Fruit fly (Drosophila melanogaster) whole organism, embryonic: ENCODE data around the gene kat80.
A peak's percentile ranks its signal among the peaks of the same experiment; 100 is the strongest.

Experiments used
- Bdp1 ChIP-seq: fragments of 200-800 bp; sonication (Bioruptor generic); optimal IDR thresholded peaks from 3 replicates; lab custom pipeline; 2016; ENCODE audit warnings: missing biosample characterization, missing genetic modification characterization
- Bgb ChIP-seq: fragments of 200-800 bp; sonication (Bioruptor generic); IDR thresholded peaks from 2 replicates; pipeline ENCODE4 v1.3.6; 2022; ENCODE audit warnings: missing biosample characterization, missing genetic modification characterization; ENCODE audit not compliant: partially characterized antibody
- CG10321 ChIP-seq: fragments of 200-800 bp; sonication (Bioruptor generic); IDR thresholded peaks from 2 replicates; pipeline ENCODE4 v1.3.6; 2022; ENCODE audit warnings: missing biosample characterization, missing genetic modification characterization
- CG10959 ChIP-seq: fragments of 200-800 bp; sonication (Bioruptor generic); IDR thresholded peaks from 2 replicates; pipeline ENCODE4 v1.3.6; 2022; ENCODE audit warnings: missing biosample characterization, missing genetic modification characterization
- CG11093 ChIP-seq: fragments of 200-800 bp; sonication (Bioruptor generic); IDR thresholded peaks from 3 replicates; pipeline ENCODE4 v1.3.6; 2022; ENCODE audit warnings: missing biosample characterization, missing genetic modification characterization
- CG11456 ChIP-seq: fragments of 200-800 bp; sonication (Bioruptor generic); IDR thresholded peaks from 3 replicates; pipeline ENCODE4 v1.3.6; 2022; ENCODE audit warnings: missing biosample characterization, missing genetic modification characterization
- CG11504 ChIP-seq: fragments of 200-800 bp; sonication (Bioruptor generic); optimal IDR thresholded peaks from 3 replicates; lab custom pipeline; 2019; ENCODE audit warnings: missing biosample characterization, mild to moderate bottlenecking, missing genetic modification characterization, moderate library complexity
- CG11695 ChIP-seq: fragments of 200-800 bp; sonication (Bioruptor generic); IDR thresholded peaks from 3 replicates; pipeline ENCODE4 v1.3.6; 2022; ENCODE audit warnings: missing biosample characterization, missing genetic modification characterization
- CG1233 ChIP-seq: fragments of 200-800 bp; sonication (Bioruptor generic); optimal IDR thresholded peaks from 4 replicates; lab custom pipeline; 2018; ENCODE audit warnings: missing biosample characterization, mild to moderate bottlenecking, missing genetic modification characterization
- CG14710 ChIP-seq: fragments of 200-800 bp; sonication (Bioruptor generic); optimal IDR thresholded peaks from 3 replicates; lab custom pipeline; 2019; ENCODE audit warnings: missing biosample characterization, mild to moderate bottlenecking, missing genetic modification characterization, moderate library complexity
- CG1529 ChIP-seq: fragments of 200-800 bp; sonication (Bioruptor generic); optimal IDR thresholded peaks from 3 replicates; lab custom pipeline; 2018; ENCODE audit warnings: missing biosample characterization, missing genetic modification characterization
- CG15601 ChIP-seq: fragments of 200-800 bp; sonication (Bioruptor generic); optimal IDR thresholded peaks from 3 replicates; lab custom pipeline; 2019; ENCODE audit warnings: missing biosample characterization, mild to moderate bottlenecking, missing genetic modification characterization, moderate library complexity
- CG17802 ChIP-seq: fragments of 200-800 bp; sonication (Bioruptor generic); optimal IDR thresholded peaks from 2 replicates; lab custom pipeline; 2018; ENCODE audit warnings: missing biosample characterization, mild to moderate bottlenecking, missing genetic modification characterization, moderate library complexity
- CG18011 ChIP-seq: fragments of 200-800 bp; sonication (Bioruptor generic); optimal IDR thresholded peaks from 2 replicates; lab custom pipeline; 2017; ENCODE audit warnings: missing biosample characterization, missing genetic modification characterization, mild to moderate bottlenecking, moderate library complexity, missing genotype
- CG31224 ChIP-seq: fragments of 200-800 bp; sonication (Bioruptor generic); IDR thresholded peaks from 2 replicates; pipeline ENCODE4 v1.3.6; 2022; ENCODE audit warnings: missing biosample characterization, missing genetic modification characterization
- CG33213 ChIP-seq: fragments of 200-800 bp; sonication (Bioruptor generic); optimal IDR thresholded peaks from 3 replicates; lab custom pipeline; 2016; ENCODE audit warnings: missing biosample characterization, missing genetic modification characterization
- CG33557 ChIP-seq: fragments of 200-800 bp; sonication (Bioruptor generic); optimal IDR thresholded peaks from 2 replicates; lab custom pipeline; 2019; ENCODE audit warnings: missing biosample characterization, mild to moderate bottlenecking, missing genetic modification characterization, moderate library complexity
- CG43689 ChIP-seq: fragments of 200-800 bp; sonication (Bioruptor generic); IDR thresholded peaks from 2 replicates; pipeline ENCODE4 v1.3.6; 2022; ENCODE audit warnings: missing biosample characterization, missing genetic modification characterization
- CG4424 ChIP-seq: fragments of 200-800 bp; sonication (Bioruptor generic); optimal IDR thresholded peaks from 3 replicates; lab custom pipeline; 2016; ENCODE audit warnings: missing biosample characterization, missing genetic modification characterization
- CG4820 ChIP-seq: fragments of 200-800 bp; sonication (Bioruptor generic); optimal IDR thresholded peaks from 3 replicates; lab custom pipeline; 2016; ENCODE audit warnings: missing biosample characterization, missing genetic modification characterization
- CG7372 ChIP-seq: fragments of 200-800 bp; sonication (Bioruptor generic); IDR thresholded peaks from 2 replicates; pipeline ENCODE4 v1.3.6; 2022; ENCODE audit warnings: missing biosample characterization, missing genetic modification characterization
- CG7556 ChIP-seq: fragments of 200-800 bp; sonication (Bioruptor generic); optimal IDR thresholded peaks from 2 replicates; lab custom pipeline; 2017; ENCODE audit warnings: missing biosample characterization, mild to moderate bottlenecking, missing genetic modification characterization
- CG7786 ChIP-seq: fragments of 200-800 bp; sonication (Bioruptor generic); optimal IDR thresholded peaks from 2 replicates; lab custom pipeline; 2016; ENCODE audit warnings: missing biosample characterization, missing genetic modification characterization
- CG9215 ChIP-seq: fragments of 200-800 bp; sonication (Bioruptor generic); IDR thresholded peaks from 2 replicates; pipeline ENCODE4 v1.3.6; 2022; ENCODE audit warnings: missing biosample characterization, missing genetic modification characterization
- CrebB ChIP-seq: fragments of 200-800 bp; sonication (Bioruptor generic); optimal IDR thresholded peaks from 3 replicates; lab custom pipeline; 2018; ENCODE audit warnings: missing biosample characterization, mild to moderate bottlenecking, missing genetic modification characterization
- D19B ChIP-seq: fragments of 200-800 bp; sonication (Bioruptor generic); optimal IDR thresholded peaks from 2 replicates; lab custom pipeline; 2017; ENCODE audit warnings: missing biosample characterization, mild to moderate bottlenecking, missing genetic modification characterization
- E2f2 ChIP-seq: fragments of 200-800 bp; sonication (Bioruptor generic); IDR thresholded peaks from 2 replicates; pipeline ENCODE4 v1.3.6; 2022; ENCODE audit warnings: missing biosample characterization, missing genetic modification characterization
- Hand ChIP-seq: fragments of 200-800 bp; sonication (Bioruptor generic); optimal IDR thresholded peaks from 2 replicates; lab custom pipeline; 2017; ENCODE audit warnings: mild to moderate bottlenecking, missing biosample characterization, missing genetic modification reagents, missing genetic modification characterization
- Hmx ChIP-seq: fragments of 200-800 bp; sonication (Bioruptor generic); optimal IDR thresholded peaks from 2 replicates; lab custom pipeline; 2016; ENCODE audit warnings: missing biosample characterization, missing genetic modification characterization
- Hsf ChIP-seq: fragments of 200-800 bp; sonication (Bioruptor generic); optimal IDR thresholded peaks from 3 replicates; lab custom pipeline; 2016; ENCODE audit warnings: missing biosample characterization, missing genetic modification characterization
- Lim3 ChIP-seq: fragments of 200-800 bp; sonication (Bioruptor generic); IDR thresholded peaks from 2 replicates; pipeline ENCODE4 v1.3.6; 2022; ENCODE audit warnings: missing biosample characterization, missing genetic modification characterization
- Mad ChIP-seq: fragments of 200-800 bp; sonication (Bioruptor generic); optimal IDR thresholded peaks from 2 replicates; lab custom pipeline; 2016; ENCODE audit warnings: missing biosample characterization, missing genetic modification characterization
- NC2α ChIP-seq: fragments of 200-800 bp; sonication (Bioruptor generic); optimal IDR thresholded peaks from 2 replicates; lab custom pipeline; 2016; ENCODE audit warnings: missing biosample characterization, missing genetic modification characterization
- Oaz ChIP-seq: fragments of 200-800 bp; sonication (Bioruptor generic); IDR thresholded peaks from 2 replicates; pipeline ENCODE4 v1.3.6; 2022; ENCODE audit warnings: missing biosample characterization, missing genetic modification characterization
- Xrp1 ChIP-seq: fragments of 200-800 bp; sonication (Bioruptor generic); IDR thresholded peaks from 2 replicates; pipeline ENCODE4 v1.3.6; 2022; ENCODE audit warnings: missing biosample characterization, missing genetic modification characterization
- al ChIP-seq: fragments of 200-800 bp; sonication (Bioruptor generic); IDR thresholded peaks from 2 replicates; pipeline ENCODE4 v1.3.6; 2022; ENCODE audit warnings: missing biosample characterization, missing genetic modification characterization
- amos ChIP-seq: fragments of 200-800 bp; sonication (Bioruptor generic); IDR thresholded peaks from 2 replicates; pipeline ENCODE4 v1.3.6; 2022; ENCODE audit warnings: missing biosample characterization, missing genetic modification characterization; ENCODE audit not compliant: partially characterized antibody
- bsh ChIP-seq, 2 experiments: fragments of 200-800 bp; sonication (Bioruptor generic); optimal IDR thresholded peaks; 2 replicates each; lab custom pipeline; 2017 to 2018; ENCODE audit warnings: mild to moderate bottlenecking in 2 of 2, missing biosample characterization in 2 of 2, missing genetic modification characterization in 2 of 2, moderate library complexity in 1 of 2
- cas ChIP-seq: fragments of 200-800 bp; sonication (Bioruptor generic); IDR thresholded peaks from 2 replicates; pipeline ENCODE4 v1.3.6; 2022; ENCODE audit warnings: missing biosample characterization, missing genetic modification characterization
- chn ChIP-seq: fragments of 200-800 bp; sonication (Bioruptor generic); optimal IDR thresholded peaks from 2 replicates; lab custom pipeline; 2016; ENCODE audit warnings: missing biosample characterization, missing genetic modification characterization
- exex ChIP-seq: fragments of 200-800 bp; sonication (Bioruptor generic); optimal IDR thresholded peaks from 4 replicates; lab custom pipeline; 2018; ENCODE audit warnings: missing biosample characterization, mild to moderate bottlenecking, missing genetic modification characterization, moderate library complexity
- fd96Cb ChIP-seq: fragments of 200-800 bp; sonication (Bioruptor generic); optimal IDR thresholded peaks from 2 replicates; lab custom pipeline; 2018; ENCODE audit warnings: missing biosample characterization, mild to moderate bottlenecking, missing genetic modification characterization, moderate library complexity
- fu2 ChIP-seq: fragments of 200-800 bp; sonication (Bioruptor generic); optimal IDR thresholded peaks from 2 replicates; lab custom pipeline; 2016; ENCODE audit warnings: missing biosample characterization, missing genetic modification characterization
- gt ChIP-seq: fragments of 200-800 bp; sonication (Bioruptor generic); IDR thresholded peaks from 2 replicates; pipeline ENCODE4 v1.3.6; 2022; ENCODE audit warnings: missing biosample characterization, missing genetic modification characterization
- jumu ChIP-seq: fragments of 200-800 bp; sonication (Bioruptor generic); optimal IDR thresholded peaks from 3 replicates; lab custom pipeline; 2016; ENCODE audit warnings: missing biosample characterization, missing genetic modification characterization
- mld ChIP-seq: fragments of 200-800 bp; sonication (Bioruptor generic); IDR thresholded peaks from 3 replicates; pipeline ENCODE4 v1.3.6; 2022; ENCODE audit warnings: missing biosample characterization, missing genetic modification characterization; ENCODE audit not compliant: partially characterized antibody
- org-1 ChIP-seq: fragments of 200-800 bp; sonication (Bioruptor generic); optimal IDR thresholded peaks from 2 replicates; lab custom pipeline; 2017; ENCODE audit warnings: missing biosample characterization, missing genetic modification characterization
- otp ChIP-seq: fragments of 200-800 bp; sonication (Bioruptor generic); IDR thresholded peaks from 3 replicates; pipeline ENCODE4, ENCODE4 v1.3.6; 2022; ENCODE audit warnings: missing biosample characterization, missing genetic modification characterization
- psq ChIP-seq: fragments of 200-800 bp; sonication (Bioruptor generic); optimal IDR thresholded peaks from 2 replicates; lab custom pipeline; 2017; ENCODE audit warnings: missing biosample characterization, missing genetic modification characterization
- zfh1 ChIP-seq: fragments of 200-800 bp; sonication (Bioruptor generic); IDR thresholded peaks from 3 replicates; pipeline ENCODE4 v1.3.6; 2022; ENCODE audit warnings: missing biosample characterization, missing genetic modification characterization

kat80 gene

DNA sequence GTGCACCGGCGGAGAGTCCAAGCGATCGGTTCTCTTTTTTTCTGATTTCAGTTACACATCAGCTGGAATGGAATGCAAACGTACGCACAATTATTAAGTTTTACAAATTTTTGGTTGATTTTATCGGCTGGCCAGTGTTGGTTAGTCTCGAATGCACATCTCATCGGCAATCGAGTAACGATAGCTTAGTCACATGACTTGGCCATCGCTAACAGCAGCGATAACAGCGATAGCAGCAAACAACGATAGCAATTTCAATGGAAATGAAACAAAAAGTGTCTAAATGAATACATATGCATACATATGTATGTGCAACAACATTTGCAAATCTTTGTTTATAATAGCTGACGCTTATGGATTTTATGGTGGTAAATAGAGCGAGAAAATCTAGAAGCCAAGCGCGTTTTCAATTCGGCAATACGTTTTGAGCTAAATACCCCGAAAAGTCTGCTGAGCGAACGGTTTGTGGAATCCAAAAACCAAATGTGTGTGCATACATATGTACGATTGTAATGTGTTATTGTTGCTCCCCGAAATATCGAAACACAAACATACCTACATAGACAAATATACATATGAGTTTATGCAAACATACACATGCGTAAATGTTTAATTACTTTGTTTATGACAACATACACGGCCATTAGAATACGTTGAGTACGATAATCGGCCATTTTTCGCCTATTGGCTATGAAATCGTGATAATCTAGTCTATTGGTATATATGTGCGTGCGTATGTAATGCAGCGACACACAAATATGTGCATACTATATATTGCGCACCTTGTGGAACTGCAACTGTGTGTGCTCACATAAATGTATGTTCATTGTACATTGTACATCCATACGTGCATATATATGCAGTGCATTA is 20.7 kb upstream of the kat80 start, which contains the start of gene CG3632 (continued):
- TF ChIP-seq CG10321 (GFP tag; lab: Robert Waterston, UW), result no peak
- TF ChIP-seq Hmx (GFP tag; lab: Kevin White, UChicago), result no peak
- peak; percentile 61 for TF ChIP-seq CG7786 (GFP tag; lab: Kevin White, UChicago)
- TF ChIP-seq psq (GFP tag; lab: Kevin White, UChicago), result no peak
- TF ChIP-seq Oaz (GFP tag; lab: Robert Waterston, UW), result no peak
- TF ChIP-seq bsh (GFP tag; optimal IDR thresholded peaks at IDR 0.05; lab: Kevin White, UChicago), result no peak
- TF ChIP-seq CG18011 (GFP tag; lab: Kevin White, UChicago), result no peak
- TF ChIP-seq cas (GFP tag; lab: Robert Waterston, UW), result no peak
- no peak for TF ChIP-seq CG4424 (GFP tag; lab: Kevin White, UChicago)
- no peak for TF ChIP-seq org-1 (GFP tag; lab: Kevin White, UChicago)
- peak; percentile 32 for TF ChIP-seq CG33213
- no peak for TF ChIP-seq CG31224 (GFP tag; lab: Robert Waterston, UW)
- TF ChIP-seq chn (GFP tag; lab: Kevin White, UChicago), result peak; percentile 60
- TF ChIP-seq amos (GFP tag; lab: Robert Waterston, UW), result peak; percentile 90; the same call in 1 of the 2 replicates
- peak; percentile 34 for TF ChIP-seq CG14710 (tag; lab: Kevin White, UChicago)
- no peak for TF ChIP-seq CG1529 (GFP tag; lab: Kevin White, UChicago)
- no peak for TF ChIP-seq Bdp1 (GFP tag; lab: Kevin White, UChicago)
- peak; percentile 15 for TF ChIP-seq fu2 (GFP tag; lab: Kevin White, UChicago)
- peak; percentile 19 for TF ChIP-seq jumu (GFP tag; lab: Kevin White, UChicago)
- TF ChIP-seq exex, result no peak
- peak; percentile 11 for TF ChIP-seq Mad (GFP tag; lab: Kevin White, UChicago)
- no peak for TF ChIP-seq CG7556 (GFP tag; lab: Kevin White, UChicago)
- no peak for TF ChIP-seq CG11093 (GFP tag; lab: Robert Waterston, UW)
- TF ChIP-seq Hsf (GFP tag; lab: Kevin White, UChicago), result peak; percentile 45
- TF ChIP-seq E2f2 (GFP tag; lab: Robert Waterston, UW), result no peak; the same call in 1 of the 2 replicates
- TF ChIP-seq NC2α (GFP tag; lab: Kevin White, UChicago), result no peak
- TF ChIP-seq al (GFP tag; lab: Robert Waterston, UW), result 0 out of 2 replicates have a peak, but pooled peaks have one; percentile 10
- no peak for TF ChIP-seq CG9215 (GFP tag; lab: Robert Waterston, UW)
- TF ChIP-seq Lim3 (GFP tag; lab: Robert Waterston, UW), result no peak
- no peak for TF ChIP-seq CG11695 (GFP tag; lab: Robert Waterston, UW)
- TF ChIP-seq mld (GFP tag; lab: Robert Waterston, UW), result peak; percentile 73; the same call in 2 of the 3 replicates
- no peak for TF ChIP-seq CG4820 (GFP tag; lab: Kevin White, UChicago)
- TF ChIP-seq CrebB (tag; lab: Kevin White, UChicago), result no peak
- no peak for TF ChIP-seq CG17802 (tag; lab: Kevin White, UChicago)
- no peak for TF ChIP-seq fd96Cb (tag; lab: Kevin White, UChicago)
- no peak for TF ChIP-seq CG10959 (GFP tag; lab: Robert Waterston, UW)
- no peak for TF ChIP-seq CG33557
- TF ChIP-seq CG43689 (GFP tag; lab: Robert Waterston, UW), result no peak
- 0 out of 3 replicates have a peak, but pooled peaks have one; percentile 19 for TF ChIP-seq zfh1
- TF ChIP-seq Bgb (GFP tag; lab: Robert Waterston, UW), result peak; percentile 92
- no peak for TF ChIP-seq CG1233
- TF ChIP-seq Xrp1 (GFP tag; lab: Robert Waterston, UW), result peak; percentile 54; the same call in 1 of the 2 replicates
- no peak for TF ChIP-seq otp
- TF ChIP-seq CG11456 (GFP tag; lab: Robert Waterston, UW), result no peak
- peak; percentile 49; the same call in 1 of the 2 replicates for TF ChIP-seq CG7372 (GFP tag; lab: Robert Waterston, UW)
- no peak for TF ChIP-seq CG15601
- TF ChIP-seq gt, result no peak
- no peak for TF ChIP-seq Hand (GFP tag; lab: Kevin White, UChicago)
- no peak for TF ChIP-seq CG11504 (tag; lab: Kevin White, UChicago)
- no peak for TF ChIP-seq D19B (GFP tag; lab: Kevin White, UChicago)
